Worm (Caenorhabditis elegans) whole organism, midembryonic: Measurements from ENCODE around the gene C45B2.1.

Source experiments
- cog-1 ChIP-seq: sonication (generic microtip); optimal IDR thresholded peaks from 2 replicates; lab custom pipeline; 2016; ENCODE audit warnings: missing genetic modification characterization, missing compliant biosample characterization
- flt-1 ChIP-seq: fragments of 200-800 bp; sonication (Bioruptor generic); IDR thresholded peaks from 2 replicates; pipeline ENCODE4 v1.3.6; 2022; ENCODE audit warnings: missing genetic modification characterization, missing compliant biosample characterization
- med-1 ChIP-seq: sonication (generic microtip); optimal IDR thresholded peaks from 2 replicates; lab custom pipeline; 2017; ENCODE audit warnings: missing genetic modification characterization, mild to moderate bottlenecking, missing compliant biosample characterization, antibody characterized with exemption, missing genetic modification reagents; ENCODE audit not compliant: insufficient read depth
- ztf-23 ChIP-seq: fragments of 200-800 bp; sonication (Bioruptor generic); IDR thresholded peaks from 2 replicates; pipeline ENCODE4 v1.3.6; 2022; ENCODE audit warnings: missing genetic modification reagents, missing genetic modification characterization, missing compliant biosample characterization

DNA sequence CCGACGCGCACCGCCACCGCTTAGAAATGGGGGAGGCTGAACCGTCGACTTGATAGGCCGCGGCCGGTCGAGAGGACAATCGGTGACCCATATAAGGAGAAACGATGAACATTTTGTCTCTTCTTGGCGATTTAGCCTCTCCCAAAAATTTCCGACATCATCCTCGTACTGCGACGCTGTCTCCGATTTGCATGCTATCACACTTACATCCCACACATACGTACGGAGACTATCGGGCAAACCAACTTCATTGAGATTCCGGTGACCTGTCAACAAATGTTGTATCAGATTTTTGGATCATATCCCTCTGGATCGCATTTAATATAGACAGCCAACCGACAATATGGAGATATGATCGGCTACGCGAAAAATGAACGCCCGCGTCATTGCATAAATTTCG, 19.3 kb upstream of the C45B2.1 start:
- peak; percentile 18 for TF ChIP-seq cog-1 (tag; lab: Kevin White, UChicago)
- no peak for TF ChIP-seq med-1 (GFP tag; lab: Kevin White, UChicago)
- no peak for TF ChIP-seq ztf-23
- TF ChIP-seq flt-1 (GFP tag; lab: Robert Waterston, UW): no peak
